Fruit fly (Drosophila melanogaster): ENCODE measurements around the gene Gr64a.
A peak's percentile ranks its signal among the peaks of the same experiment; 100 is the strongest.

Gr64a gene

dm6 chr3L:4068368-4068767 lies 41.8 kb downstream of the Gr64a start:
- TF ChIP-seq dac (GFP tag; optimal IDR thresholded peaks at IDR 0.05) (peak; percentile 6), CG15336 (GFP tag; IDR thresholded peaks at IDR 0.05) (peak; percentile 44; the same call in 1 of the 2 replicates), CG8119 (GFP tag; IDR thresholded peaks at IDR 0.05) (0 out of 3 replicates have a peak, but pooled peaks have one; percentile 33), Eip78C (GFP tag) (no peak), Sox102F (GFP tag; optimal IDR thresholded peaks at IDR 0.05) (no peak), CG9139 (GFP tag; optimal IDR thresholded peaks at IDR 0.05) (no peak), Lpt (GFP tag; optimal IDR thresholded peaks at IDR 0.05) (peak; percentile 33), svp (GFP tag) (peak; percentile 83), eg (GFP tag; IDR thresholded peaks at IDR 0.05) (peak; percentile 57; the same call in 2 of the 3 replicates), CG16779 (tag; optimal IDR thresholded peaks at IDR 0.05) (peak; percentile 50), CG6163 (GFP tag; IDR thresholded peaks at IDR 0.05) (0 out of 3 replicates have a peak, but pooled peaks have one; percentile 16), CG6276 (GFP tag; optimal IDR thresholded peaks at IDR 0.05) (peak; percentile 70)

- TF ChIP-seq CG3919 (GFP tag; optimal IDR thresholded peaks at IDR 0.05): no peak
- TF ChIP-seq vri (GFP tag; optimal IDR thresholded peaks at IDR 0.05): peak; percentile 27
Measured at dm6 chr3L:4069069-4069468, 42.5 kb downstream of the Gr64a start, which contains the start of gene CG32259. Gene CG32259 (plus strand): TSS chr3L:4069369.

DNA sequence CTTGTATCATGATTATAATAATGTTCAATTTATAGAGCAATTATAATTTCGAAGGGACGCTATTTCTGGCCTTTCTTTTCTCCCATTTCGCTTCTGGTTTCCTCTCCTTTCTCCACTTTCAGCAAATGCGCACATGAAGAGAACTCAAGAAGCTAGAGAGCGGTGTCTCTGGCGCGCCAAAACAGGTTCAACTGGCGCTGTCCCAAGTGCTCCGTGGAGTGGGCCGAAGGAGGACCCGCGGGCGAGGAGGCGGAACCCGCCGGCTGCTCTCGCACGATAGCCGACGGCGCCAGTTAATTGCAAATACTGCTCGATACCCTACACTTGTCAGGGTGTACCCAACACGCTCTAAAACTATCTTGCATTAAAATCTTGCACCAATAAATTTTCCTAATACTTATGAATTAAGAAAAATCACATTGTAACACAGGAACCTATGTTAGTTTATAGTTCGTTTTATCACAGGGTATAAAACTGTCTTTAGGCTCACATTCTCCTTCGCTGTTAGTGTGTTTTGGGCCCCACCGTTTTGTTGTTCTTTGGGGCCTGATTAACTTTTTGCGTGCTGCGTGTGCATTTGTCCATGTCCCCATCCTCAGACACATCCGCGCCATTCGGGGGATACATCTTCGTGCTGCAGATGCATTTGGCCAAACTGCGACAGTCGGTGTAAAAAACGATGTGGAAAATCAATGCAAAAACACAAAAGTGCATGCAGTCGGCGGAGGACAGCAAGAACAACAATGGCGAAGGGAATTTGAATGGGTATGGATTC lies 43.8 kb downstream of the Gr64a start:
- TF ChIP-seq CG11294 (GFP tag; IDR thresholded peaks at IDR 0.05) (peak; percentile 98), cyc (GFP tag; optimal IDR thresholded peaks at IDR 0.05) (peak; percentile 99), Sox15 (GFP tag; optimal IDR thresholded peaks at IDR 0.05) (peak; percentile 98), CG6808 (GFP tag; optimal IDR thresholded peaks at IDR 0.05) (peak; percentile 95), Eip75B (GFP tag; optimal IDR thresholded peaks at IDR 0.05) (peak; percentile 98), CG4318 (GFP tag; optimal IDR thresholded peaks at IDR 0.05) (peak; percentile 97), Eip78C (GFP tag) (peak; percentile 99), CG3919 (GFP tag; optimal IDR thresholded peaks at IDR 0.05) (peak; percentile 98), fd59A (GFP tag; optimal IDR thresholded peaks at IDR 0.05) (peak; percentile 98), fd85E (GFP tag; optimal IDR thresholded peaks at IDR 0.05) (peak; percentile 92), vri (GFP tag; optimal IDR thresholded peaks at IDR 0.05) (peak; percentile 97), CG34406 (GFP tag; optimal IDR thresholded peaks at IDR 0.05) (peak; percentile 98), CG9139 (GFP tag; optimal IDR thresholded peaks at IDR 0.05) (peak; percentile 91), CG3032 (tag; optimal IDR thresholded peaks at IDR 0.05) (peak; percentile 98), CG1621 (tag; optimal IDR thresholded peaks at IDR 0.05) (peak; percentile 97), achi (GFP tag; optimal IDR thresholded peaks at IDR 0.05) (peak; percentile 98), CG8319 (GFP tag; optimal IDR thresholded peaks at IDR 0.05) (peak; percentile 96), CG31627 (GFP tag; optimal IDR thresholded peaks at IDR 0.05) (peak; percentile 99), ss (GFP tag; optimal IDR thresholded peaks at IDR 0.05) (peak; percentile 95 to 98), fkh (GFP tag; optimal IDR thresholded peaks at IDR 0.05) (peak; percentile 25), topi (GFP tag; optimal IDR thresholded peaks at IDR 0.05) (peak; percentile 97), CG8632 (GFP tag; optimal IDR thresholded peaks at IDR 0.05) (peak; percentile 96), CG6276 (GFP tag; optimal IDR thresholded peaks at IDR 0.05) (peak; percentile 97), CG10669 (GFP tag; optimal IDR thresholded peaks at IDR 0.05) (peak; percentile 96), CG7368 (GFP tag; optimal IDR thresholded peaks at IDR 0.05) (peak; percentile 97), acj6 (GFP tag; optimal IDR thresholded peaks at IDR 0.05) (peak; percentile 99), Lpt (GFP tag; optimal IDR thresholded peaks at IDR 0.05) (peak; percentile 98), CG10631 (GFP tag; optimal IDR thresholded peaks at IDR 0.05) (peak; percentile 97), esn (GFP tag; optimal IDR thresholded peaks at IDR 0.05) (peak; percentile 99), CG6854 (GFP tag; optimal IDR thresholded peaks at IDR 0.05) (peak; percentile 97), Sox102F (GFP tag; optimal IDR thresholded peaks at IDR 0.05) (peak; percentile 98), CG6792 (GFP tag; optimal IDR thresholded peaks at IDR 0.05) (peak; percentile 99), svp (GFP tag) (peak; percentile 99), Hr4 (GFP tag; optimal IDR thresholded peaks at IDR 0.05) (peak; percentile 99), dsx (GFP tag; optimal IDR thresholded peaks at IDR 0.05; ENCODE audit: poor library complexity, severe bottlenecking) (peak; percentile 94), Blimp-1 (GFP tag; optimal IDR thresholded peaks at IDR 0.05) (peak; percentile 91), net (GFP tag; optimal IDR thresholded peaks at IDR 0.05) (peak; percentile 99), salr (GFP tag; optimal IDR thresholded peaks at IDR 0.05) (peak; percentile 98), pdm3 (GFP tag; optimal IDR thresholded peaks at IDR 0.05) (peak; percentile 99)

Data from whole organism, prepupa.